Fruit fly (Drosophila melanogaster): ENCODE data around the gene CG7772.
A peak's percentile ranks its signal among the peaks of the same experiment; 100 is the strongest.

The CG7772 gene

dm6 chrX:17910941-17911703, 4.1 kb upstream of the CG7772 start, which contains the start of gene CG6847 (continued):
- TF ChIP-seq onecut (GFP tag; IDR thresholded peaks at IDR 0.05) (no peak), shn (GFP tag; optimal IDR thresholded peaks at IDR 0.05) (no peak), yki (optimal IDR thresholded peaks at IDR 0.05) (no peak), NC2β (GFP tag; optimal IDR thresholded peaks at IDR 0.05) (no peak), z (GFP tag; IDR thresholded peaks at IDR 0.05) (peak; percentile 66; the same call in 1 of the 3 replicates), CG3847 (GFP tag; IDR thresholded peaks at IDR 0.05) (peak; percentile 36), Asciz (GFP tag; optimal IDR thresholded peaks at IDR 0.05) (peak; percentile 3), CG17568 (GFP tag; optimal IDR thresholded peaks at IDR 0.05) (peak; percentile 5), en (GFP tag; optimal IDR thresholded peaks at IDR 0.05) (no peak), Med (GFP tag) (peak; percentile 74), lilli (GFP tag; optimal IDR thresholded peaks at IDR 0.05) (peak; percentile 57), Bgb (GFP tag; IDR thresholded peaks at IDR 0.05; ENCODE audit: partially characterized antibody) (no peak), CG6175 (GFP tag; IDR thresholded peaks at IDR 0.05) (0 out of 3 replicates have a peak, but pooled peaks have one; percentile 53), CG9609 (GFP tag; optimal IDR thresholded peaks at IDR 0.05) (no peak), pros (GFP tag; optimal IDR thresholded peaks at IDR 0.05) (no peak), HmgD (GFP tag; optimal IDR thresholded peaks at IDR 0.05) (no peak), Gug (GFP tag; IDR thresholded peaks at IDR 0.05) (no peak), CG6813 (GFP tag; optimal IDR thresholded peaks at IDR 0.05) (no peak), peb (GFP tag; IDR thresholded peaks at IDR 0.05) (no peak), Nf-YC (tag; optimal IDR thresholded peaks at IDR 0.05) (peak; percentile 59), lov (optimal IDR thresholded peaks at IDR 0.05) (no peak), lov (GFP tag; IDR thresholded peaks at IDR 0.05) (no peak), aop (GFP tag; IDR thresholded peaks at IDR 0.05) (no peak), mld (GFP tag; IDR thresholded peaks at IDR 0.05; ENCODE audit: partially characterized antibody) (no peak), oc (tag; optimal IDR thresholded peaks at IDR 0.05) (peak; percentile 62), CG11560 (tag; IDR thresholded peaks at IDR 0.05) (no peak), Ets97D (GFP tag; optimal IDR thresholded peaks at IDR 0.05) (no peak), CG7271 (tag; optimal IDR thresholded peaks at IDR 0.05) (no peak), CG11398 (GFP tag; optimal IDR thresholded peaks at IDR 0.05) (no peak), eyg (GFP tag; optimal IDR thresholded peaks at IDR 0.05) (no peak), nom (GFP tag; optimal IDR thresholded peaks at IDR 0.05) (no peak), CG12659 (GFP tag; optimal IDR thresholded peaks at IDR 0.05) (peak; percentile 84), zfh1 (GFP tag; IDR thresholded peaks at IDR 0.05) (0 out of 3 replicates have a peak, but pooled peaks have one; percentile 4), CG3163 (GFP tag; optimal IDR thresholded peaks at IDR 0.05) (no peak), CG15479 (GFP tag; optimal IDR thresholded peaks at IDR 0.05) (peak; percentile 2), CG15269 (tag; optimal IDR thresholded peaks at IDR 0.05) (peak; percentile 80), chm (GFP tag; IDR thresholded peaks at IDR 0.05) (peak; percentile 68; the same call in 1 of the 2 replicates), Usf (GFP tag; optimal IDR thresholded peaks at IDR 0.05) (peak; percentile 54), Hsf (GFP tag; optimal IDR thresholded peaks at IDR 0.05) (peak; percentile 53), tup (GFP tag; optimal IDR thresholded peaks at IDR 0.05) (no peak), gcm (GFP tag; optimal IDR thresholded peaks at IDR 0.05) (peak; percentile 69), HLH3B (GFP tag; IDR thresholded peaks at IDR 0.05) (no peak; the same call in 1 of the 2 replicates), CG1233 (GFP tag; optimal IDR thresholded peaks at IDR 0.05) (no peak), Meics (GFP tag; optimal IDR thresholded peaks at IDR 0.05) (peak; percentile 70), bowl (GFP tag; IDR thresholded peaks at IDR 0.05) (no peak), Bdp1 (GFP tag; optimal IDR thresholded peaks at IDR 0.05) (no peak), ac (GFP tag; optimal IDR thresholded peaks at IDR 0.05) (peak; percentile 28), CG10267 (tag; optimal IDR thresholded peaks at IDR 0.05) (peak; percentile 32), CG4820 (GFP tag; optimal IDR thresholded peaks at IDR 0.05) (peak; percentile 41), HmgZ (tag; optimal IDR thresholded peaks at IDR 0.05) (no peak)

All from whole organism, embryonic.